Fruit fly (Drosophila melanogaster) whole organism, embryonic: ENCODE measurements around the gene Bx42.

Source experiments
- CG12744 ChIP-seq: fragments of 200-800 bp; sonication (Bioruptor generic); optimal IDR thresholded peaks from 2 replicates; lab custom pipeline; 2016; ENCODE audit warnings: missing biosample characterization, missing genetic modification characterization
- CG18599 ChIP-seq: fragments of 200-800 bp; sonication (Bioruptor generic); optimal IDR thresholded peaks from 3 replicates; lab custom pipeline; 2017; ENCODE audit warnings: missing biosample characterization, missing genetic modification characterization, mild to moderate bottlenecking, moderate library complexity, missing genetic modification reagents
- CG5180 ChIP-seq: fragments of 200-800 bp; sonication (Bioruptor generic); optimal IDR thresholded peaks from 3 replicates; lab custom pipeline; 2017; ENCODE audit warnings: missing biosample characterization, missing genetic modification characterization, mild to moderate bottlenecking, moderate library complexity, missing genetic modification reagents
- CG8359 ChIP-seq: fragments of 200-800 bp; sonication (Bioruptor generic); optimal IDR thresholded peaks from 2 replicates; lab custom pipeline; 2017; ENCODE audit warnings: missing biosample characterization, mild to moderate bottlenecking, missing genetic modification characterization, borderline replicate concordance
- CG9727 ChIP-seq: fragments of 200-800 bp; sonication (Bioruptor generic); optimal IDR thresholded peaks from 3 replicates; lab custom pipeline; 2017; ENCODE audit warnings: missing biosample characterization, mild to moderate bottlenecking, missing genetic modification characterization
- CkIIα-i1 ChIP-seq: fragments of 200-800 bp; sonication (Bioruptor generic); IDR thresholded peaks from 2 replicates; pipeline ENCODE4 v1.3.6; 2022; ENCODE audit warnings: missing biosample characterization, missing genetic modification characterization
- Hsf ChIP-seq: fragments of 200-800 bp; sonication (Bioruptor generic); optimal IDR thresholded peaks from 3 replicates; lab custom pipeline; 2016; ENCODE audit warnings: missing biosample characterization, missing genetic modification characterization
- Med ChIP-seq: fragments of 200-800 bp; sonication (Bioruptor generic); peaks from one replicate; lab custom pipeline; 2016; ENCODE audit warnings: missing biosample characterization, missing genetic modification characterization, mild to moderate bottlenecking, inconsistent platforms, moderate library complexity
- Optix ChIP-seq: fragments of 200-800 bp; sonication (Bioruptor generic); IDR thresholded peaks from 3 replicates; pipeline ENCODE4 v1.3.6; 2022; ENCODE audit warnings: missing biosample characterization, missing genetic modification characterization
- amos ChIP-seq: fragments of 200-800 bp; sonication (Bioruptor generic); IDR thresholded peaks from 2 replicates; pipeline ENCODE4 v1.3.6; 2022; ENCODE audit warnings: missing biosample characterization, missing genetic modification characterization; ENCODE audit not compliant: partially characterized antibody
- chn ChIP-seq: fragments of 200-800 bp; sonication (Bioruptor generic); optimal IDR thresholded peaks from 2 replicates; lab custom pipeline; 2016; ENCODE audit warnings: missing biosample characterization, missing genetic modification characterization
- dmrt11E ChIP-seq: fragments of 200-800 bp; sonication (Bioruptor generic); optimal IDR thresholded peaks from 3 replicates; lab custom pipeline; 2018; ENCODE audit warnings: missing biosample characterization, mild to moderate bottlenecking, missing genetic modification characterization, moderate library complexity
- fd96Cb ChIP-seq: fragments of 200-800 bp; sonication (Bioruptor generic); optimal IDR thresholded peaks from 2 replicates; lab custom pipeline; 2018; ENCODE audit warnings: missing biosample characterization, mild to moderate bottlenecking, missing genetic modification characterization, moderate library complexity
- pnt ChIP-seq: fragments of 200-800 bp; sonication (Bioruptor generic); optimal IDR thresholded peaks from 3 replicates; lab custom pipeline; 2016; ENCODE audit warnings: missing biosample characterization, missing genetic modification characterization

- no peak for TF ChIP-seq chn (GFP tag; lab: Kevin White, UChicago)
- TF ChIP-seq pnt: no peak
- TF ChIP-seq CG12744: no peak
- peak; percentile 37 for TF ChIP-seq Hsf
- TF ChIP-seq Optix (GFP tag; lab: Robert Waterston, UW): no peak
- TF ChIP-seq CG5180 (GFP tag; lab: Kevin White, UChicago): no peak
- peak; percentile 25 for TF ChIP-seq dmrt11E
- TF ChIP-seq CG9727 (GFP tag; lab: Kevin White, UChicago): peak; percentile 6
- TF ChIP-seq amos (GFP tag; lab: Robert Waterston, UW): no peak
- TF ChIP-seq CG8359 (GFP tag; lab: Kevin White, UChicago): no peak
- no peak for TF ChIP-seq fd96Cb
- no peak for TF ChIP-seq CkIIα-i1 (GFP tag; lab: Robert Waterston, UW)
- no peak for TF ChIP-seq CG18599 (GFP tag; lab: Kevin White, UChicago)
- TF ChIP-seq Med: peak; percentile 68
Observed at dm6 chrX:9082600-9082999, 23.8 kb downstream of the Bx42 start, which contains the start of gene APC4.
